Worm (Caenorhabditis elegans) whole organism, L4 larva: ENCODE data around the gene C44B7.11.

Experiments used
- D1046.2 ChIP-seq: fragments of 200-800 bp; sonication (Bioruptor generic); IDR thresholded peaks from 2 replicates; pipeline ENCODE4 v1.3.6; 2022; ENCODE audit warnings: missing genetic modification characterization, missing compliant biosample characterization
- F49E8.2 ChIP-seq: sonication (generic microtip); optimal IDR thresholded peaks from 2 replicates; lab custom pipeline; 2016; ENCODE audit warnings: missing compliant biosample characterization, mild to moderate bottlenecking, missing genetic modification characterization, borderline replicate concordance
- R02D3.7 ChIP-seq: fragments of 150-350 bp; sonication (generic microtip); optimal IDR thresholded peaks from 3 replicates; lab custom pipeline; 2014; ENCODE audit warnings: missing biosample characterization, missing genetic modification characterization
- T26A8.4 ChIP-seq: fragments of 200-800 bp; sonication (Bioruptor generic); IDR thresholded peaks from 2 replicates; pipeline ENCODE4 v1.3.6; 2022; ENCODE audit warnings: missing genetic modification characterization, missing compliant biosample characterization
- Y105C5A.15 ChIP-seq: fragments of 200-800 bp; sonication (Bioruptor generic); IDR thresholded peaks from 2 replicates; pipeline ENCODE4 v1.3.6; 2022; ENCODE audit warnings: missing genetic modification characterization, missing compliant biosample characterization
- aly-2 ChIP-seq: sonication (generic microtip); optimal IDR thresholded peaks from 2 replicates; lab custom pipeline; 2018; ENCODE audit warnings: missing biosample characterization, missing genetic modification characterization
- attf-4 ChIP-seq: sonication (generic microtip); optimal IDR thresholded peaks from 3 replicates; lab custom pipeline; 2017; ENCODE audit warnings: missing biosample characterization, missing genetic modification characterization
- ceh-62 ChIP-seq: sonication (generic microtip); optimal IDR thresholded peaks from 2 replicates; lab custom pipeline; 2017; ENCODE audit warnings: missing biosample characterization, missing genetic modification characterization
- cey-2 ChIP-seq: sonication (generic microtip); optimal IDR thresholded peaks from 3 replicates; lab custom pipeline; 2017; ENCODE audit warnings: missing genetic modification characterization, mild to moderate bottlenecking, missing compliant biosample characterization, antibody characterized with exemption, borderline replicate concordance; ENCODE audit not compliant: insufficient read depth
- daf-12 ChIP-seq: fragments of 150-350 bp; optimal IDR thresholded peaks from 2 replicates; lab custom pipeline; 2014; ENCODE audit warnings: missing biosample characterization, missing genetic modification reagents, missing genetic modification characterization
- daf-16 ChIP-seq, 3 experiments: sonication (generic microtip); optimal IDR thresholded peaks; 2 replicates each; lab custom pipeline; 2016 to 2017; ENCODE audit warnings: missing genetic modification characterization in 3 of 3, missing genetic modification reagents in 3 of 3, mild to moderate bottlenecking in 2 of 3, missing compliant biosample characterization in 2 of 3, missing biosample characterization in 1 of 3, moderate library complexity in 1 of 3
- daf-8 ChIP-seq: fragments of 200-800 bp; sonication (Bioruptor generic); IDR thresholded peaks from 2 replicates; pipeline ENCODE4 v1.3.6; 2022; ENCODE audit warnings: missing genetic modification characterization, missing compliant biosample characterization
- duxl-1 ChIP-seq: sonication (generic microtip); optimal IDR thresholded peaks from 2 replicates; lab custom pipeline; 2016; ENCODE audit warnings: mild to moderate bottlenecking, missing genetic modification characterization, moderate library complexity, missing compliant biosample characterization; ENCODE audit not compliant: poor library complexity
- dve-1 ChIP-seq: sonication (generic microtip); optimal IDR thresholded peaks from 2 replicates; lab custom pipeline; 2017; ENCODE audit warnings: antibody characterized with exemption, mild to moderate bottlenecking, missing genetic modification characterization, missing compliant biosample characterization; ENCODE audit not compliant: insufficient read depth
- fkh-10 ChIP-seq: fragments of 150-350 bp; optimal IDR thresholded peaks from 2 replicates; lab custom pipeline; 2014; ENCODE audit warnings: missing biosample characterization, missing genetic modification reagents, missing genetic modification characterization
- gei-8 ChIP-seq: fragments of 200-800 bp; sonication (Bioruptor generic); optimal IDR thresholded peaks from 2 replicates; lab custom pipeline; 2018; ENCODE audit warnings: mild to moderate bottlenecking, missing genetic modification characterization, missing compliant biosample characterization
- hif-1 ChIP-seq, 2 experiments: sonication (generic microtip); optimal IDR thresholded peaks; 2 replicates each; lab custom pipeline; 2016 to 2017; ENCODE audit warnings: missing compliant biosample characterization in 2 of 2, missing genetic modification characterization in 2 of 2, missing genetic modification reagents in 2 of 2, missing genotype in 2 of 2, mild to moderate bottlenecking in 1 of 2
- hlh-11 ChIP-seq: fragments of 200-800 bp; sonication (Bioruptor generic); optimal IDR thresholded peaks from 2 replicates; lab custom pipeline; 2018; ENCODE audit warnings: mild to moderate bottlenecking, missing genetic modification characterization, missing compliant biosample characterization
- hlh-30 ChIP-seq: sonication (generic microtip); optimal IDR thresholded peaks from 2 replicates; lab custom pipeline; 2017; ENCODE audit warnings: antibody characterized with exemption, mild to moderate bottlenecking, missing genetic modification characterization, missing compliant biosample characterization; ENCODE audit not compliant: insufficient read depth
- lim-7 ChIP-seq: fragments of 200-800 bp; sonication (Bioruptor generic); IDR thresholded peaks from 2 replicates; pipeline ENCODE4 v1.3.6; 2022; ENCODE audit warnings: missing genetic modification characterization, missing compliant biosample characterization
- lin-1 ChIP-seq: fragments of 200-800 bp; sonication (Bioruptor generic); IDR thresholded peaks from 2 replicates; pipeline ENCODE4 v1.3.6; 2022; ENCODE audit warnings: missing genetic modification reagents, missing genetic modification characterization, missing compliant biosample characterization
- lin-13 ChIP-seq: fragments of 150-350 bp; optimal IDR thresholded peaks from 2 replicates; lab custom pipeline; 2014; ENCODE audit warnings: missing biosample characterization, missing genetic modification reagents, missing genetic modification characterization
- lin-15B ChIP-seq: fragments of 150-350 bp; sonication (generic microtip); optimal IDR thresholded peaks from 3 replicates; lab custom pipeline; 2014; ENCODE audit warnings: missing biosample characterization, missing genetic modification characterization
- lin-38 ChIP-seq: fragments of 200-800 bp; sonication (Bioruptor generic); IDR thresholded peaks from 2 replicates; pipeline ENCODE4 v1.3.6; 2022; ENCODE audit warnings: missing genetic modification reagents, missing genetic modification characterization, missing compliant biosample characterization
- lin-39 ChIP-seq: fragments of 150-350 bp; optimal IDR thresholded peaks from 2 replicates; lab custom pipeline; 2014; ENCODE audit warnings: missing biosample characterization, missing genetic modification reagents, missing genetic modification characterization
- lir-3 ChIP-seq: sonication (generic microtip); optimal IDR thresholded peaks from 2 replicates; lab custom pipeline; 2016; ENCODE audit warnings: mild to moderate bottlenecking, missing genetic modification characterization, missing compliant biosample characterization
- madf-5 ChIP-seq, 2 experiments: fragments of 200-800 bp; sonication (Bioruptor generic); IDR thresholded peaks; 2 replicates each; pipeline ENCODE4 v1.3.6; 2022; ENCODE audit warnings: missing compliant biosample characterization in 2 of 2, missing genetic modification characterization in 2 of 2
- madf-9 ChIP-seq: fragments of 200-800 bp; sonication (Bioruptor generic); conservative IDR thresholded peaks from 2 replicates; pipeline ENCODE4 v1.3.6; 2022; ENCODE audit warnings: missing genetic modification reagents, missing genetic modification characterization, missing compliant biosample characterization
- mdl-1 ChIP-seq, 2 experiments: fragments of 150-350 bp in 1 of 2; sonication (generic microtip) in 1 of 2; optimal IDR thresholded peaks; 2 replicates each; lab custom pipeline; 2014 to 2017; ENCODE audit warnings: missing biosample characterization in 2 of 2, missing genetic modification characterization in 2 of 2
- mdt-29 ChIP-seq: fragments of 200-800 bp; sonication (Bioruptor generic); IDR thresholded peaks from 2 replicates; pipeline ENCODE4 v1.3.6; 2022; ENCODE audit warnings: missing genetic modification reagents, missing genetic modification characterization, missing compliant biosample characterization
- mxl-3 ChIP-seq: fragments of 200-800 bp; sonication (Bioruptor generic); optimal IDR thresholded peaks from 2 replicates; lab custom pipeline; 2018; ENCODE audit warnings: mild to moderate bottlenecking, missing genetic modification characterization, missing compliant biosample characterization
- nhr-10 ChIP-seq: fragments of 150-350 bp; optimal IDR thresholded peaks from 2 replicates; lab custom pipeline; 2014; ENCODE audit warnings: missing biosample characterization, missing genetic modification characterization
- nhr-11 ChIP-seq: fragments of 150-350 bp; optimal IDR thresholded peaks from 2 replicates; lab custom pipeline; 2014; ENCODE audit warnings: missing biosample characterization, missing genetic modification characterization
- nhr-237 ChIP-seq: sonication (generic microtip); optimal IDR thresholded peaks from 2 replicates; lab custom pipeline; 2017; ENCODE audit warnings: missing biosample characterization, missing genetic modification characterization
- nhr-48 ChIP-seq: sonication (generic microtip); optimal IDR thresholded peaks from 2 replicates; lab custom pipeline; 2016; ENCODE audit warnings: mild to moderate bottlenecking, missing genetic modification characterization, missing compliant biosample characterization
- nhr-76 ChIP-seq: fragments of 150-350 bp; optimal IDR thresholded peaks from 2 replicates; lab custom pipeline; 2014; ENCODE audit warnings: missing biosample characterization, missing genetic modification characterization
- nhr-77 ChIP-seq: fragments of 150-350 bp; optimal IDR thresholded peaks from 2 replicates; lab custom pipeline; 2014; ENCODE audit warnings: missing biosample characterization, missing genetic modification characterization
- pha-4 ChIP-seq, 2 experiments: fragments of 150-350 bp in 1 of 2; fragments of 200-800 bp in 1 of 2; sonication (Bioruptor generic) in 1 of 2; IDR thresholded peaks in 1 of 2; optimal IDR thresholded peaks in 1 of 2; 2 replicates each; pipeline versions ENCODE4 v1.3.6 to Lab custom; 2014 to 2022; ENCODE audit warnings: missing genetic modification characterization in 2 of 2, missing genetic modification reagents in 2 of 2, missing biosample characterization in 1 of 2, missing compliant biosample characterization in 1 of 2
- pqm-1 ChIP-seq: sonication (generic microtip); optimal IDR thresholded peaks from 2 replicates; lab custom pipeline; 2017; ENCODE audit warnings: missing biosample characterization, missing genetic modification characterization
- rbr-2 ChIP-seq: sonication (generic microtip); optimal IDR thresholded peaks from 2 replicates; lab custom pipeline; 2016; ENCODE audit warnings: missing genotype, missing genetic modification characterization, missing compliant biosample characterization
- sdz-12 ChIP-seq: fragments of 200-800 bp; sonication (Bioruptor generic); optimal IDR thresholded peaks from 2 replicates; lab custom pipeline; 2018; ENCODE audit warnings: mild to moderate bottlenecking, missing genetic modification characterization, missing compliant biosample characterization
- set-16 ChIP-seq: fragments of 200-800 bp; sonication (Bioruptor generic); IDR thresholded peaks from 2 replicates; pipeline ENCODE4 v1.3.6; 2022; ENCODE audit warnings: missing genetic modification reagents, missing genetic modification characterization, missing compliant biosample characterization
- skn-1 ChIP-seq: fragments of 150-350 bp; optimal IDR thresholded peaks from 2 replicates; lab custom pipeline; 2014; ENCODE audit warnings: missing biosample characterization, missing genetic modification characterization
- snpc-1.2 ChIP-seq: fragments of 200-800 bp; sonication (Bioruptor generic); IDR thresholded peaks from 2 replicates; pipeline ENCODE4 v1.3.6; 2022; ENCODE audit warnings: missing genetic modification reagents, missing genetic modification characterization, missing compliant biosample characterization
- spr-1 ChIP-seq: sonication (generic microtip); optimal IDR thresholded peaks from 2 replicates; lab custom pipeline; 2016; ENCODE audit warnings: mild to moderate bottlenecking, missing genetic modification characterization, missing compliant biosample characterization
- tra-1 ChIP-seq: fragments of 200-800 bp; sonication (Bioruptor generic); IDR thresholded peaks from 2 replicates; pipeline ENCODE4 v1.3.6; 2022; ENCODE audit warnings: missing genetic modification reagents, missing genetic modification characterization, missing compliant biosample characterization
- unc-62 ChIP-seq, 3 experiments: fragments of 150-350 bp in 1 of 3; sonication (generic microtip); optimal IDR thresholded peaks in 2 of 3; peaks in 1 of 3; 1 replicate in 1 of 3; 2 replicates in 2 of 3; lab custom pipeline; 2014 to 2017; ENCODE audit warnings: missing biosample characterization in 3 of 3, missing genetic modification characterization in 3 of 3, missing genetic modification reagents in 3 of 3, missing genotype in 1 of 3
- zag-1 ChIP-seq: fragments of 150-350 bp; optimal IDR thresholded peaks from 2 replicates; lab custom pipeline; 2014; ENCODE audit warnings: missing biosample characterization, missing genetic modification characterization
- zfp-3 ChIP-seq: fragments of 200-800 bp; sonication (Bioruptor generic); conservative IDR thresholded peaks from 2 replicates; pipeline ENCODE4 v1.3.6; 2022; ENCODE audit warnings: missing genetic modification reagents, missing genetic modification characterization, missing compliant biosample characterization
- zip-11 ChIP-seq: fragments of 200-800 bp; sonication (Bioruptor generic); IDR thresholded peaks from 2 replicates; pipeline ENCODE4 v1.3.6; 2022; ENCODE audit warnings: missing genetic modification characterization, missing compliant biosample characterization

C44B7.11 gene

DNA sequence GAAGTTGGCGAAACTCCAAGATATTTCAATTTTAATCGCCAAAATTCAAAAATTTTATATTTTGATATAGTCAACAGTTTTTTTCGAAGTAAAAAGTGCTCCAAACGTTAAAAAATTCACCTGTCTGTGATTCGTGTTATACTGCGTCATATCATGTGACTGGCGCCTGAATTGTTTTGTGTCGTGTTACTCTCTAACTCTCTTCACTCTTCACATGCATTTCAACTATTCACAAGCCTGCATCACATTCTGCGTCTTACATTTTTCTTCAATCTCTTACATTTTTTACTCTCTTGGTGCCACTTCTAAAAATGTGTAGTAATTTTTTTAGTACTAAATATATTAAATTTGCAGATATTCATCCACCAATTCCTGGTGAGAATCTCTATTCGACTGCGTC, 31.1 kb upstream of the C44B7.11 start, which contains the start of gene flcn-1:
Gene flcn-1 (plus strand): TSS at position 348 of the 400 bp plus-strand sequence.
- no peak for TF ChIP-seq lin-39 (tag; lab: Kevin White, UChicago)
- TF ChIP-seq mdt-29 = no peak
- TF ChIP-seq F49E8.2 (tag; lab: Kevin White, UChicago) = no peak
- TF ChIP-seq sdz-12 (GFP tag; lab: Kevin White, UChicago) = no peak
- TF ChIP-seq nhr-11 (tag; lab: Kevin White, UChicago) = no peak
- no peak for TF ChIP-seq lin-38 (GFP tag; lab: Robert Waterston, UW)
- no peak for TF ChIP-seq ceh-62 (tag; lab: Kevin White, UChicago)
- TF ChIP-seq nhr-77 (tag; lab: Kevin White, UChicago) = no peak
- TF ChIP-seq skn-1 (tag; lab: Kevin White, UChicago) = no peak
- no peak for TF ChIP-seq zag-1
- no peak for TF ChIP-seq D1046.2 (GFP tag; lab: Robert Waterston, UW)
- TF ChIP-seq snpc-1.2 (GFP tag; lab: Robert Waterston, UW) = no peak
- no peak for TF ChIP-seq lin-15B (tag; lab: Kevin White, UChicago)
- TF ChIP-seq nhr-237 = no peak
- no peak for TF ChIP-seq spr-1 (tag; lab: Kevin White, UChicago)
- TF ChIP-seq dve-1 (tag; lab: Kevin White, UChicago) = peak; percentile 56
- TF ChIP-seq mdl-1 (tag; optimal IDR thresholded peaks at IDR 0.05; lab: Kevin White, UChicago) = peak in 1 of 2 experiments; percentile 34
- no peak for TF ChIP-seq daf-8 (GFP tag; lab: Robert Waterston, UW)
- TF ChIP-seq pqm-1 = no peak
- 0 out of 2 replicates have a peak, but pooled peaks have one; percentile 13 for TF ChIP-seq lin-1 (GFP tag; lab: Robert Waterston, UW)
- TF ChIP-seq aly-2 = no peak
- no peak for TF ChIP-seq lir-3 (tag; lab: Kevin White, UChicago)
- peak in 1 of 2 experiments; percentile 50 for TF ChIP-seq unc-62 (GFP tag; optimal IDR thresholded peaks at IDR 0.05 in 1 of 2; lab: Kevin White, UChicago)
- no peak for TF ChIP-seq unc-62 (tag; optimal IDR thresholded peaks at IDR 0.05; lab: Kevin White, UChicago)
- TF ChIP-seq hlh-30 (tag; lab: Kevin White, UChicago) = peak; percentile 96
- no peak for TF ChIP-seq T26A8.4 (GFP tag; lab: Robert Waterston, UW)
- TF ChIP-seq daf-12 (tag; lab: Kevin White, UChicago) = no peak
- TF ChIP-seq nhr-48 (tag; lab: Kevin White, UChicago) = no peak
- TF ChIP-seq lim-7 (GFP tag; lab: Robert Waterston, UW) = no peak
- no peak for TF ChIP-seq Y105C5A.15 (GFP tag; lab: Robert Waterston, UW)
- TF ChIP-seq mxl-3 (GFP tag; lab: Kevin White, UChicago) = no peak
- no peak for TF ChIP-seq pha-4 (GFP tag; IDR thresholded peaks at IDR 0.05; lab: Robert Waterston, UW)
- peak; percentile 38 for TF ChIP-seq pha-4 (tag; optimal IDR thresholded peaks at IDR 0.05; lab: Kevin White, UChicago)
- no peak for TF ChIP-seq tra-1 (GFP tag; lab: Robert Waterston, UW)
- no peak for TF ChIP-seq R02D3.7 (tag; lab: Kevin White, UChicago)
- no peak for TF ChIP-seq cey-2 (tag; lab: Kevin White, UChicago)
- no peak for TF ChIP-seq hif-1 (tag; optimal IDR thresholded peaks at IDR 0.05; lab: Kevin White, UChicago)
- no peak for TF ChIP-seq madf-9 (GFP tag; lab: Robert Waterston, UW)
- TF ChIP-seq fkh-10 (GFP tag; lab: Kevin White, UChicago) = no peak
- TF ChIP-seq nhr-10 (tag; lab: Kevin White, UChicago) = no peak
- TF ChIP-seq daf-16 (GFP tag; optimal IDR thresholded peaks at IDR 0.05; lab: Kevin White, UChicago) = no peak
- TF ChIP-seq daf-16 (tag; optimal IDR thresholded peaks at IDR 0.05; lab: Kevin White, UChicago) = peak; percentile 41
- TF ChIP-seq gei-8 (GFP tag; lab: Kevin White, UChicago) = no peak
- TF ChIP-seq madf-5 (GFP tag; IDR thresholded peaks at IDR 0.05; lab: Robert Waterston, UW) = no peak
- TF ChIP-seq zfp-3 (GFP tag; lab: Robert Waterston, UW) = no peak
- no peak for TF ChIP-seq zip-11 (GFP tag; lab: Robert Waterston, UW)
- peak; percentile 61 for TF ChIP-seq hlh-11 (tag; lab: Kevin White, UChicago)
- TF ChIP-seq attf-4 (tag; lab: Kevin White, UChicago) = no peak
- TF ChIP-seq rbr-2 (tag; lab: Kevin White, UChicago) = peak; percentile 16
- no peak for TF ChIP-seq nhr-76 (tag; lab: Kevin White, UChicago)
- TF ChIP-seq duxl-1 (tag; lab: Kevin White, UChicago) = no peak
- TF ChIP-seq set-16 (GFP tag; lab: Robert Waterston, UW) = no peak
- no peak for TF ChIP-seq lin-13 (GFP tag; lab: Kevin White, UChicago)
